Fruit fly (Drosophila melanogaster): ENCODE data around the gene mRpS6.
A peak's percentile ranks its signal among the peaks of the same experiment; 100 is the strongest.

The mRpS6 gene

DNA sequence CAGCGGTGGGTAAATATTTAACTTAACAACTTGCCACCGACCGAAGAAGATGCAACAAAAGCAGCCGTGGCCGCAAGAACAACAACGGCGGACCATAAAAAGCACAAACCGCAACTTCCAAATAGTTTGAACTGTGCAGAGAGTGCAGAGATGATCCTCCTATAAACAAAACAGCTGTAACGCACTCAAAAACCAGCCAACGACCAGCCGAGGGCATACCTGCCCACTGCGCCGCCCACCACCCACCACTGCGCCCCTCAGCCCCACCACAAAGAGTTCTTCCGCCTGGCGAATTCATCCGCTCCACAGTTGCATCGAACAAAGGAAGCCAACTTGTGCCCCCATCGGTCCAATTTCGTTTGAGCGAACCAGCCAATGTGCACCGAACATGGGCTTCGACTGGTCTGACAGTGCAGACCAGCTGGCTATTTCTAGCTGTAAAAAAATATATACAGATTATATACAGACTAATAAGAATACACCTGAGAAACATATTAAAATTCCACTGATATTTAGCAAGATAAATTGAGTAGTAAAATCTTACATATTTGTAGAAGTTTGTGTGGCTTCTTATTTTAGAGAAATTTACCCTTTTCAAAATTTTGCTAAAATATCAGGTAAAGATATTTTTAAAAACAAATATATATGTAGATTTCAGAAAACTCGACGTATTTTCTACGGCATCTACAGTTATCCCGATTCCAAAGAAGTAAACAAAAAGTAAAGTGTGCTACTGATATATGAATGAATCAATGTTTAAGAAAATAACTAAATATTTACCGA lies 19.4 kb downstream of the mRpS6 start (continued):
- TF ChIP-seq ind (GFP tag; optimal IDR thresholded peaks at IDR 0.05) (no peak), Sry-β (GFP tag; optimal IDR thresholded peaks at IDR 0.05) (peak; percentile 93), CG4404 (GFP tag; IDR thresholded peaks at IDR 0.05) (0 out of 2 replicates have a peak, but pooled peaks have one; percentile 30), zen (tag; optimal IDR thresholded peaks at IDR 0.05) (no peak), Mad (GFP tag; optimal IDR thresholded peaks at IDR 0.05) (no peak), gsb-n (tag; optimal IDR thresholded peaks at IDR 0.05) (no peak), Sin3A (optimal IDR thresholded peaks at IDR 0.05) (no peak), wek (GFP tag; optimal IDR thresholded peaks at IDR 0.05) (no peak), aop (GFP tag; IDR thresholded peaks at IDR 0.05) (peak; percentile 59), cg (GFP tag; optimal IDR thresholded peaks at IDR 0.05) (no peak), CG17361 (GFP tag; IDR thresholded peaks at IDR 0.05) (peak; percentile 48; the same call in 2 of the 3 replicates), sim (GFP tag; IDR thresholded peaks at IDR 0.05) (no peak), ci (GFP tag; IDR thresholded peaks at IDR 0.05) (0 out of 3 replicates have a peak, but pooled peaks have one; percentile 27), Oaz (GFP tag; IDR thresholded peaks at IDR 0.05) (no peak), zfh1 (GFP tag; IDR thresholded peaks at IDR 0.05) (no peak), btn (GFP tag; optimal IDR thresholded peaks at IDR 0.05) (no peak), CG9437 (GFP tag; optimal IDR thresholded peaks at IDR 0.05) (no peak), Gug (GFP tag; IDR thresholded peaks at IDR 0.05) (no peak), CG8359 (GFP tag; optimal IDR thresholded peaks at IDR 0.05; ENCODE audit: borderline replicate concordance) (no peak), slp2 (GFP tag; optimal IDR thresholded peaks at IDR 0.05) (no peak), CG17802 (tag; optimal IDR thresholded peaks at IDR 0.05) (no peak), D19A (tag; optimal IDR thresholded peaks at IDR 0.05) (peak; percentile 34), CHES-1-like (GFP tag; optimal IDR thresholded peaks at IDR 0.05) (no peak), tup (GFP tag; optimal IDR thresholded peaks at IDR 0.05) (no peak), CG2889 (GFP tag; IDR thresholded peaks at IDR 0.05) (0 out of 3 replicates have a peak, but pooled peaks have one; percentile 24), CG9797 (GFP tag; optimal IDR thresholded peaks at IDR 0.05) (no peak), Stat92E (GFP tag; optimal IDR thresholded peaks at IDR 0.05) (peak in 1 of 3 experiments; percentile 5), trem (tag; optimal IDR thresholded peaks at IDR 0.05) (no peak), Atf-2 (GFP tag; optimal IDR thresholded peaks at IDR 0.05) (no peak), MTF-1 (GFP tag; optimal IDR thresholded peaks at IDR 0.05; ENCODE audit: borderline replicate concordance) (no peak), Nf-YC (tag; optimal IDR thresholded peaks at IDR 0.05) (peak; percentile 14), cad (GFP tag; optimal IDR thresholded peaks at IDR 0.05) (no peak), odd (GFP tag; optimal IDR thresholded peaks at IDR 0.05) (no peak), lilli (GFP tag; optimal IDR thresholded peaks at IDR 0.05) (no peak), Poxn (GFP tag; IDR thresholded peaks at IDR 0.05) (no peak), CG30020 (tag; optimal IDR thresholded peaks at IDR 0.05) (no peak), CG11723 (GFP tag; optimal IDR thresholded peaks at IDR 0.05) (no peak), CG7556 (GFP tag; optimal IDR thresholded peaks at IDR 0.05) (no peak), CG7963 (GFP tag; IDR thresholded peaks at IDR 0.05; ENCODE audit: partially characterized antibody) (0 out of 3 replicates have a peak, but pooled peaks have one; percentile 21), CG14441 (GFP tag; IDR thresholded peaks at IDR 0.05) (no peak), scrt (GFP tag; optimal IDR thresholded peaks at IDR 0.05) (no peak), NK7.1 (GFP tag; optimal IDR thresholded peaks at IDR 0.05) (no peak), HmgZ (tag; optimal IDR thresholded peaks at IDR 0.05) (no peak), CG31388 (GFP tag; optimal IDR thresholded peaks at IDR 0.05) (no peak), CG3281 (GFP tag; optimal IDR thresholded peaks at IDR 0.05) (no peak), fru (optimal IDR thresholded peaks at IDR 0.05) (no peak), tna (GFP tag; IDR thresholded peaks at IDR 0.05; ENCODE audit: partially characterized antibody) (0 out of 2 replicates have a peak, but pooled peaks have one; percentile 40), CG2199 (GFP tag; IDR thresholded peaks at IDR 0.05) (0 out of 3 replicates have a peak, but pooled peaks have one; percentile 57), Meics (GFP tag; optimal IDR thresholded peaks at IDR 0.05) (no peak), Ada2b (GFP tag; IDR thresholded peaks at IDR 0.05) (no peak)
